Worm (Caenorhabditis elegans) whole organism, L4/young adult: Measurements from ENCODE around the gene M151.7.

Experiments used
- W03F9.2 ChIP-seq: fragments of 150-350 bp; optimal IDR thresholded peaks from 2 replicates; lab custom pipeline; 2014; ENCODE audit warnings: missing biosample characterization, missing genetic modification characterization
- dao-5 ChIP-seq: sonication (generic microtip); optimal IDR thresholded peaks from 2 replicates; lab custom pipeline; 2016; ENCODE audit warnings: missing genotype, missing genetic modification characterization, moderate library complexity, missing compliant biosample characterization
- him-1 ChIP-seq: sonication (generic microtip); optimal IDR thresholded peaks from 2 replicates; lab custom pipeline; 2016; ENCODE audit warnings: missing genotype, missing genetic modification reagents, missing genetic modification characterization, missing compliant biosample characterization

M151.7 gene

DNA sequence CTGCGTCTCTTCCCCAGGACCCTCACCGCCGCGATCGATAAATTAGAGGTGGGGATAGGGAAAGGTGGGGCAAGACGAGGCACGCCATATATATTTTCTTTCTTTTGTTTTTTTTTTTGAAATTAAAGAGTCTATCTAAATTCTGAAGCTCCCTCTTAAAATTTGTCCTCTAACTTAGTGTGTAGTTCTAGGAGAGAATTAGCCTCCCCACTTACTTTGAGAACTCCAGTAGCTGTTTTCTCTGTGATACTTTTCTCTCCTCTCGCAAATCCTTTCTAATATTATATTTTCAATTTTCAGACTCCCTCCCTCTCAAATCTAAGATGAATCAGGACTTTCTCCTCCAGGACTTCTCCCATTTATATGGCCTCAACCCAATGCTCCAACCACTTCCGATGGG lies at the start of gene M151.7:
TSS of gene M151.7 (plus strand) at position 301 of the 400 bp plus-strand sequence.
- TF ChIP-seq dao-5 = no peak
- TF ChIP-seq him-1 (tag; lab: Kevin White, UChicago) = no peak
- TF ChIP-seq W03F9.2 (tag; lab: Kevin White, UChicago) = no peak

ce11 chrII:3573255-3573654 lies 48.9 kb upstream of the M151.7 start, which contains the start of gene clec-130:
clec-130 (plus strand) TSS chrII:3573555.
- no peak for TF ChIP-seq him-1 (tag; lab: Kevin White, UChicago)
- no peak for TF ChIP-seq dao-5
- TF ChIP-seq W03F9.2 (tag; lab: Kevin White, UChicago) = no peak

- TF ChIP-seq W03F9.2 (tag; lab: Kevin White, UChicago) (no peak), him-1 (tag; lab: Kevin White, UChicago) (no peak), dao-5 (no peak)
Measured at ce11 chrII:3576742-3577141, 45.4 kb upstream of the M151.7 start, which contains the start of gene clec-132. clec-132 (plus strand) TSS chrII:3577042.

ce11 chrII:3578121-3578520 lies 44.0 kb upstream of the M151.7 start, which contains the start of gene clec-133:
clec-133 (plus strand) TSS chrII:3578421.
- TF ChIP-seq W03F9.2 (tag; lab: Kevin White, UChicago) = no peak
- no peak for TF ChIP-seq him-1 (tag; lab: Kevin White, UChicago)
- no peak for TF ChIP-seq dao-5

- TF ChIP-seq him-1 (tag; lab: Kevin White, UChicago) (no peak), dao-5 (no peak), W03F9.2 (tag; lab: Kevin White, UChicago) (no peak)
Measured at ce11 chrII:3579767-3580166, 42.3 kb upstream of the M151.7 start, which contains the start of gene clec-134. clec-134 (plus strand) TSS chrII:3580067.

DNA sequence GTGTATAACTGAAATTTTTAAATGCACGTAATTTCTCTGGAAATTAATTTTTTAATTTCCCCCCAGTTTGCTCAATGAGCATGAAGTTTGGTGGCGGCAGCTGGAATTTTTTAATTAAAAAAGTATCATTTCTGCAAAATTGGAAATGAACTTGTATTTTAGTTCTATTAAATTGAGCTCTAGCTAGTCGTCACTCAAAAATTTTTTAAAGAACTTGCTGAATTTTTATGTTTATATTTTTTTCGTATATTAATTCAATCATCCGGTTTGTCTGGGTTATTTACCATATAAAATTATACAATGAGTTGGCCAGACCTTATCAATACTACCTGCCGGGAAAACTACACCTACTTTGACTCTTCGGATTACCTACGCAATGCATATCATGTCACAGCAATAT lies 40.4 kb upstream of the M151.7 start, which contains the start of gene srh-59:
TSS of gene srh-59 (plus strand) at position 301 of the 400 bp plus-strand sequence.
- no peak for TF ChIP-seq W03F9.2 (tag; lab: Kevin White, UChicago)
- no peak for TF ChIP-seq dao-5
- no peak for TF ChIP-seq him-1 (tag; lab: Kevin White, UChicago)

- TF ChIP-seq him-1 (tag; lab: Kevin White, UChicago) = no peak
- TF ChIP-seq dao-5 = no peak
- no peak for TF ChIP-seq W03F9.2 (tag; lab: Kevin White, UChicago)
Measured at ce11 chrII:3583402-3583801, 38.7 kb upstream of the M151.7 start, which contains the start of gene srh-60. srh-60 (plus strand) TSS chrII:3583702.

- TF ChIP-seq dao-5 = no peak
- TF ChIP-seq W03F9.2 (tag; lab: Kevin White, UChicago) = no peak
- TF ChIP-seq him-1 (tag; lab: Kevin White, UChicago) = no peak
Measured at ce11 chrII:3595339-3595738, 26.8 kb upstream of the M151.7 start, which contains the start of gene Y49F6A.12. Y49F6A.12 (plus strand) TSS chrII:3595639.

- TF ChIP-seq W03F9.2 (tag; lab: Kevin White, UChicago) = no peak
Measured at ce11 chrII:3598721-3599120, 23.4 kb upstream of the M151.7 start, which contains the start of gene Y49F6A.11. Y49F6A.11 (minus strand) TSS chrII:3598821.

- TF ChIP-seq W03F9.2 (tag; lab: Kevin White, UChicago) = no peak
- no peak for TF ChIP-seq him-1 (tag; lab: Kevin White, UChicago)
- TF ChIP-seq dao-5 = no peak
Measured at ce11 chrII:3604578-3604977, 17.5 kb upstream of the M151.7 start.

- TF ChIP-seq him-1 (tag; lab: Kevin White, UChicago) = no peak
- TF ChIP-seq W03F9.2 (tag; lab: Kevin White, UChicago) = no peak
- TF ChIP-seq dao-5 = no peak
Measured at ce11 chrII:3609764-3610163, 12.3 kb upstream of the M151.7 start, which contains the start of gene Y49F6A.5. Y49F6A.5 (minus strand) TSS chrII:3609864.

DNA sequence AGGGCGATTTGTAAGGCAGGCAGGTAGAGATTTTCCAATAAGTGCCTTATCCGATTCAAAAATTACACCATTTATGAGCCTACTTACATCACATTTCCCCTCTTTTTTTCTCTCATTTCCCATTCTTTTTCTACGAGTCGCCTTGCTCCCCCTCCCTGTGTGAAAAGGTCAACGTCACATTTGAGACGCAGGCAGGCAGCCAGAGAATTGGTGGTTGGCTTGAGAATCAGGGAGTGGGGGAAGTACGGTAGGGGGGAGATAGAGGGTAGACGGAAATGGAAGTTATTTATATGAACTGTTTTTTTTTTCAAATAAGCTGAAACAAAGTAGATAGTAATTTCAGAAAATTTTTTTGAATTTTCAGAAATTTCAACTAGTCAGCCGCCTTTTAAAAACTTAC lies 5.5 kb upstream of the M151.7 start:
- TF ChIP-seq dao-5 (no peak), W03F9.2 (tag; lab: Kevin White, UChicago) (no peak), him-1 (tag; lab: Kevin White, UChicago) (no peak)

DNA sequence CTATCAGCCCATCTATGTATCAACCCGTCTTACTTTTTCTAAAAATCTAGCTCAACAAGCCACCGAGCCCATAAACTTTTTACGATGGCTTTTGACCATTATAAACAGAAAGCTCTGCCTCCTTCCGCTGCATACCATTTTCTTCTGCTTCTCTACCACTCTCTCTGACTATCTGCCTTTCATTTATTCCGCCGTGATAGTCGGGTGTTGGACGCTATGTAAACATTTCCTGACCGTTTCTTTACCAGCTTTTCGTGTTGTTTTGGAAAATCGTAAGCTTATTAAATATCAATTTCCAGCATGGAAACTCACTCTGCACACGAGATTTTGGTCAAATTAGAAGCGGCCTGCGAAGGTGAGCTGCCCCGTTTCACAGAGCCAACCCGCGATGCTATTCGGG lies 4.6 kb upstream of the M151.7 start, which contains the start of gene F40E12.1:
TSS of gene F40E12.1 (plus strand) at position 301 of the 400 bp plus-strand sequence.
- TF ChIP-seq W03F9.2 (tag; lab: Kevin White, UChicago) = no peak
- no peak for TF ChIP-seq dao-5
- TF ChIP-seq him-1 (tag; lab: Kevin White, UChicago) = no peak

DNA sequence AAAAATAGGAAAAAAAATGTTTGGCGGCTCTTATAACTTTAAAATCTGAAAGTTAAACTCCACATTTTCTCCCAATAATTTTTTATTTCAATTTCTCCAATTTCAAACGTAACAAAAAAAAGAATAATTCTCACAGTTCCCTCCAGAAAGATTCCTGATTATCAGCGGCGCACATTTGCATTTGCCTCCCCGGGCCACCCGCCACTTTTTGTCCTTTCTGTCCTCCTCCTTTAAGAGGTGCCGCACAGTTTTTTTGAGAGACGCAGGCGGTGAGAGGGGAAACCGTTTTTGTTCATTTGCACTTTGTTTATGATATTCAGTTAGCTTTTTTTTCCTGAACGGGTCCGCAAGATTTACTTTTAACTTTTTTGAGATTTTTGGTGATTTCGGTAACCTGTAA lies 1.3 kb upstream of the M151.7 start:
- TF ChIP-seq dao-5 (no peak), W03F9.2 (tag; lab: Kevin White, UChicago) (no peak), him-1 (tag; lab: Kevin White, UChicago) (no peak)

- no peak for TF ChIP-seq W03F9.2 (tag; lab: Kevin White, UChicago)
- TF ChIP-seq dao-5 = no peak
- no peak for TF ChIP-seq him-1 (tag; lab: Kevin White, UChicago)
Measured at ce11 chrII:3626872-3627271, 4.8 kb downstream of the M151.7 start, which contains the start of gene M151.3. M151.3 (plus strand) TSS chrII:3627172.
